Worm (Caenorhabditis elegans) whole organism, L4 larva: ENCODE measurements around the gene C33F10.1.

Experiments
- F10B5.3 ChIP-seq: sonication (generic microtip); optimal IDR thresholded peaks from 2 replicates; lab custom pipeline; 2016; ENCODE audit warnings: mild to moderate bottlenecking, missing genetic modification characterization, missing compliant biosample characterization
- F37D6.2 ChIP-seq: sonication (generic microtip); optimal IDR thresholded peaks from 2 replicates; lab custom pipeline; 2016; ENCODE audit warnings: mild to moderate bottlenecking, missing genetic modification characterization, missing compliant biosample characterization
- F49E8.2 ChIP-seq: sonication (generic microtip); optimal IDR thresholded peaks from 2 replicates; lab custom pipeline; 2016; ENCODE audit warnings: missing compliant biosample characterization, mild to moderate bottlenecking, missing genetic modification characterization, borderline replicate concordance
- T20F7.1 ChIP-seq: fragments of 200-800 bp; sonication (Bioruptor generic); optimal IDR thresholded peaks from 2 replicates; lab custom pipeline; 2018; ENCODE audit warnings: mild to moderate bottlenecking, missing genetic modification characterization, missing compliant biosample characterization
- Y5F2A.4 ChIP-seq: fragments of 200-800 bp; sonication (Bioruptor generic); optimal IDR thresholded peaks from 2 replicates; lab custom pipeline; 2018; ENCODE audit warnings: mild to moderate bottlenecking, missing genetic modification characterization, missing compliant biosample characterization
- ZK337.2 ChIP-seq: fragments of 200-800 bp; sonication (Bioruptor generic); IDR thresholded peaks from 2 replicates; pipeline ENCODE4 v1.3.6; 2022; ENCODE audit warnings: missing genetic modification reagents, missing genetic modification characterization, missing compliant biosample characterization
- ZK546.5 ChIP-seq, 2 experiments: sonication (generic microtip); optimal IDR thresholded peaks; 2 replicates each; lab custom pipeline; 2017; ENCODE audit warnings: missing biosample characterization in 2 of 2, missing genetic modification characterization in 2 of 2
- attf-4 ChIP-seq: sonication (generic microtip); optimal IDR thresholded peaks from 3 replicates; lab custom pipeline; 2017; ENCODE audit warnings: missing biosample characterization, missing genetic modification characterization
- ceh-32 ChIP-seq: sonication (generic microtip); optimal IDR thresholded peaks from 2 replicates; lab custom pipeline; 2016; ENCODE audit warnings: mild to moderate bottlenecking, missing genetic modification characterization, missing compliant biosample characterization; ENCODE audit not compliant: poor library complexity
- ctbp-1 ChIP-seq: fragments of 200-800 bp; sonication (Bioruptor generic); IDR thresholded peaks from 2 replicates; pipeline ENCODE4 v1.3.6; 2022; ENCODE audit warnings: missing genetic modification reagents, missing genetic modification characterization, missing compliant biosample characterization
- daf-16 ChIP-seq, 3 experiments: sonication (generic microtip); optimal IDR thresholded peaks; 2 replicates each; lab custom pipeline; 2016 to 2017; ENCODE audit warnings: missing genetic modification characterization in 3 of 3, missing genetic modification reagents in 3 of 3, mild to moderate bottlenecking in 2 of 3, missing compliant biosample characterization in 2 of 3, missing biosample characterization in 1 of 3, moderate library complexity in 1 of 3
- dmd-6 ChIP-seq: fragments of 200-800 bp; sonication (Bioruptor generic); IDR thresholded peaks from 2 replicates; pipeline ENCODE4 v1.3.6; 2022; ENCODE audit warnings: missing genetic modification reagents, missing genetic modification characterization, missing compliant biosample characterization
- dmd-8 ChIP-seq: fragments of 200-800 bp; sonication (Bioruptor generic); IDR thresholded peaks from 2 replicates; pipeline ENCODE4 v1.3.6; 2022; ENCODE audit warnings: missing genetic modification characterization, missing compliant biosample characterization
- duxl-1 ChIP-seq: sonication (generic microtip); optimal IDR thresholded peaks from 2 replicates; lab custom pipeline; 2016; ENCODE audit warnings: mild to moderate bottlenecking, missing genetic modification characterization, moderate library complexity, missing compliant biosample characterization; ENCODE audit not compliant: poor library complexity
- dve-1 ChIP-seq: sonication (generic microtip); optimal IDR thresholded peaks from 2 replicates; lab custom pipeline; 2017; ENCODE audit warnings: antibody characterized with exemption, mild to moderate bottlenecking, missing genetic modification characterization, missing compliant biosample characterization; ENCODE audit not compliant: insufficient read depth
- egl-27 ChIP-seq: sonication (generic microtip); optimal IDR thresholded peaks from 3 replicates; lab custom pipeline; 2017; ENCODE audit warnings: missing biosample characterization, missing genetic modification reagents, missing genetic modification characterization
- egl-43 ChIP-seq: fragments of 200-800 bp; sonication (Bioruptor generic); IDR thresholded peaks from 2 replicates; pipeline ENCODE4 v1.3.6; 2022; ENCODE audit warnings: missing genetic modification reagents, missing genetic modification characterization, missing compliant biosample characterization
- fos-1 ChIP-seq: fragments of 150-350 bp; optimal IDR thresholded peaks from 2 replicates; lab custom pipeline; 2014; ENCODE audit warnings: missing biosample characterization, missing genetic modification characterization
- hlh-11 ChIP-seq: fragments of 200-800 bp; sonication (Bioruptor generic); optimal IDR thresholded peaks from 2 replicates; lab custom pipeline; 2018; ENCODE audit warnings: mild to moderate bottlenecking, missing genetic modification characterization, missing compliant biosample characterization
- hmg-1.1 ChIP-seq: fragments of 200-800 bp; sonication (Bioruptor generic); IDR thresholded peaks from 2 replicates; pipeline ENCODE4 v1.3.6; 2022; ENCODE audit warnings: missing genetic modification reagents, missing genetic modification characterization, missing compliant biosample characterization
- jun-1 ChIP-seq: fragments of 150-350 bp; optimal IDR thresholded peaks from 2 replicates; lab custom pipeline; 2014; ENCODE audit warnings: missing biosample characterization, missing genetic modification reagents, missing genetic modification characterization
- lin-1 ChIP-seq: fragments of 200-800 bp; sonication (Bioruptor generic); IDR thresholded peaks from 2 replicates; pipeline ENCODE4 v1.3.6; 2022; ENCODE audit warnings: missing genetic modification reagents, missing genetic modification characterization, missing compliant biosample characterization
- lin-29 ChIP-seq: fragments of 200-800 bp; sonication (Bioruptor generic); IDR thresholded peaks from 2 replicates; pipeline ENCODE4 v1.3.6; 2022; ENCODE audit warnings: missing genetic modification reagents, missing genetic modification characterization, missing compliant biosample characterization
- lin-38 ChIP-seq: fragments of 200-800 bp; sonication (Bioruptor generic); IDR thresholded peaks from 2 replicates; pipeline ENCODE4 v1.3.6; 2022; ENCODE audit warnings: missing genetic modification reagents, missing genetic modification characterization, missing compliant biosample characterization
- lsy-2 ChIP-seq, 2 experiments: fragments of 150-350 bp in 1 of 2; sonication (generic microtip) in 1 of 2; optimal IDR thresholded peaks; 2 replicates each; lab custom pipeline; 2014 to 2017; ENCODE audit warnings: missing biosample characterization in 2 of 2, missing genetic modification characterization in 2 of 2
- madf-5 ChIP-seq, 2 experiments: fragments of 200-800 bp; sonication (Bioruptor generic); IDR thresholded peaks; 2 replicates each; pipeline ENCODE4 v1.3.6; 2022; ENCODE audit warnings: missing compliant biosample characterization in 2 of 2, missing genetic modification characterization in 2 of 2
- madf-9 ChIP-seq: fragments of 200-800 bp; sonication (Bioruptor generic); conservative IDR thresholded peaks from 2 replicates; pipeline ENCODE4 v1.3.6; 2022; ENCODE audit warnings: missing genetic modification reagents, missing genetic modification characterization, missing compliant biosample characterization
- mdl-1 ChIP-seq, 2 experiments: fragments of 150-350 bp in 1 of 2; sonication (generic microtip) in 1 of 2; optimal IDR thresholded peaks; 2 replicates each; lab custom pipeline; 2014 to 2017; ENCODE audit warnings: missing biosample characterization in 2 of 2, missing genetic modification characterization in 2 of 2
- mdt-29 ChIP-seq: fragments of 200-800 bp; sonication (Bioruptor generic); IDR thresholded peaks from 2 replicates; pipeline ENCODE4 v1.3.6; 2022; ENCODE audit warnings: missing genetic modification reagents, missing genetic modification characterization, missing compliant biosample characterization
- mxl-2 ChIP-seq: fragments of 200-800 bp; sonication (Bioruptor generic); conservative IDR thresholded peaks from 2 replicates; pipeline ENCODE4 v1.3.6; 2022; ENCODE audit warnings: missing genetic modification reagents, missing genetic modification characterization, missing compliant biosample characterization
- mxl-3 ChIP-seq: fragments of 200-800 bp; sonication (Bioruptor generic); optimal IDR thresholded peaks from 2 replicates; lab custom pipeline; 2018; ENCODE audit warnings: mild to moderate bottlenecking, missing genetic modification characterization, missing compliant biosample characterization
- nhr-10 ChIP-seq: fragments of 150-350 bp; optimal IDR thresholded peaks from 2 replicates; lab custom pipeline; 2014; ENCODE audit warnings: missing biosample characterization, missing genetic modification characterization
- nhr-11 ChIP-seq: fragments of 150-350 bp; optimal IDR thresholded peaks from 2 replicates; lab custom pipeline; 2014; ENCODE audit warnings: missing biosample characterization, missing genetic modification characterization
- nhr-237 ChIP-seq: sonication (generic microtip); optimal IDR thresholded peaks from 2 replicates; lab custom pipeline; 2017; ENCODE audit warnings: missing biosample characterization, missing genetic modification characterization
- nhr-25 ChIP-seq: sonication (generic microtip); optimal IDR thresholded peaks from 2 replicates; lab custom pipeline; 2017; ENCODE audit warnings: missing genetic modification characterization, mild to moderate bottlenecking, missing compliant biosample characterization, antibody characterized with exemption, moderate library complexity, borderline replicate concordance; ENCODE audit not compliant: insufficient read depth
- nhr-48 ChIP-seq: sonication (generic microtip); optimal IDR thresholded peaks from 2 replicates; lab custom pipeline; 2016; ENCODE audit warnings: mild to moderate bottlenecking, missing genetic modification characterization, missing compliant biosample characterization
- nhr-77 ChIP-seq: fragments of 150-350 bp; optimal IDR thresholded peaks from 2 replicates; lab custom pipeline; 2014; ENCODE audit warnings: missing biosample characterization, missing genetic modification characterization
- php-3 ChIP-seq: fragments of 200-800 bp; sonication (Bioruptor generic); IDR thresholded peaks from 2 replicates; pipeline ENCODE4 v1.3.6; 2022; ENCODE audit warnings: missing genetic modification reagents, missing genetic modification characterization, missing compliant biosample characterization
- pqm-1 ChIP-seq: sonication (generic microtip); optimal IDR thresholded peaks from 2 replicates; lab custom pipeline; 2017; ENCODE audit warnings: missing biosample characterization, missing genetic modification characterization
- rbr-2 ChIP-seq: sonication (generic microtip); optimal IDR thresholded peaks from 2 replicates; lab custom pipeline; 2016; ENCODE audit warnings: missing genotype, missing genetic modification characterization, missing compliant biosample characterization
- set-16 ChIP-seq: fragments of 200-800 bp; sonication (Bioruptor generic); IDR thresholded peaks from 2 replicates; pipeline ENCODE4 v1.3.6; 2022; ENCODE audit warnings: missing genetic modification reagents, missing genetic modification characterization, missing compliant biosample characterization
- skn-1 ChIP-seq: fragments of 150-350 bp; optimal IDR thresholded peaks from 2 replicates; lab custom pipeline; 2014; ENCODE audit warnings: missing biosample characterization, missing genetic modification characterization
- tag-97 ChIP-seq: fragments of 200-800 bp; sonication (Bioruptor generic); IDR thresholded peaks from 2 replicates; pipeline ENCODE4 v1.3.6; 2022; ENCODE audit warnings: missing genetic modification characterization, missing compliant biosample characterization
- unc-62 ChIP-seq, 3 experiments: fragments of 150-350 bp in 1 of 3; sonication (generic microtip); optimal IDR thresholded peaks in 2 of 3; peaks in 1 of 3; 1 replicate in 1 of 3; 2 replicates in 2 of 3; lab custom pipeline; 2014 to 2017; ENCODE audit warnings: missing biosample characterization in 3 of 3, missing genetic modification characterization in 3 of 3, missing genetic modification reagents in 3 of 3, missing genotype in 1 of 3
- zfp-2 ChIP-seq: sonication (generic microtip); optimal IDR thresholded peaks from 2 replicates; lab custom pipeline; 2016; ENCODE audit warnings: mild to moderate bottlenecking, missing genetic modification characterization, missing compliant biosample characterization
- zfp-3 ChIP-seq: fragments of 200-800 bp; sonication (Bioruptor generic); conservative IDR thresholded peaks from 2 replicates; pipeline ENCODE4 v1.3.6; 2022; ENCODE audit warnings: missing genetic modification reagents, missing genetic modification characterization, missing compliant biosample characterization
- zip-11 ChIP-seq: fragments of 200-800 bp; sonication (Bioruptor generic); IDR thresholded peaks from 2 replicates; pipeline ENCODE4 v1.3.6; 2022; ENCODE audit warnings: missing genetic modification characterization, missing compliant biosample characterization
- ztf-7 ChIP-seq: fragments of 150-350 bp; optimal IDR thresholded peaks from 2 replicates; lab custom pipeline; 2014; ENCODE audit warnings: missing biosample characterization, missing genetic modification characterization

C33F10.1 gene

ce11 chrII:4800524-4800923 is 34.3 kb upstream of the C33F10.1 start:
- 0 out of 2 replicates have a peak, but pooled peaks have one; percentile 5 for TF ChIP-seq egl-43 (GFP tag; lab: Robert Waterston, UW)
- peak in 1 of 2 experiments; percentile 95 for TF ChIP-seq unc-62 (GFP tag; optimal IDR thresholded peaks at IDR 0.05 in 1 of 2; lab: Kevin White, UChicago)
- no peak for TF ChIP-seq unc-62 (tag; optimal IDR thresholded peaks at IDR 0.05; lab: Kevin White, UChicago)
- no peak for TF ChIP-seq hmg-1.1 (GFP tag; lab: Robert Waterston, UW)

- TF ChIP-seq madf-9 (no peak), lin-29 (GFP tag; lab: Robert Waterston, UW) (no peak), dve-1 (tag; lab: Kevin White, UChicago) (peak; percentile 1), nhr-25 (tag; lab: Kevin White, UChicago) (no peak), mxl-3 (GFP tag; lab: Kevin White, UChicago) (no peak), mdl-1 (tag; optimal IDR thresholded peaks at IDR 0.05; lab: Kevin White, UChicago) (no peak), attf-4 (tag; lab: Kevin White, UChicago) (no peak), duxl-1 (tag; lab: Kevin White, UChicago) (no peak), skn-1 (tag; lab: Kevin White, UChicago) (no peak), ctbp-1 (GFP tag; lab: Robert Waterston, UW) (no peak), rbr-2 (tag; lab: Kevin White, UChicago) (no peak), nhr-77 (tag; lab: Kevin White, UChicago) (no peak), fos-1 (no peak), ceh-32 (tag; lab: Kevin White, UChicago) (no peak), F10B5.3 (no peak), pqm-1 (tag; lab: Kevin White, UChicago) (peak; percentile 77), ZK337.2 (GFP tag; lab: Robert Waterston, UW) (no peak), hlh-11 (tag; lab: Kevin White, UChicago) (peak; percentile 29), madf-5 (GFP tag; IDR thresholded peaks at IDR 0.05; lab: Robert Waterston, UW) (no peak), zfp-2 (tag; lab: Kevin White, UChicago) (no peak), nhr-11 (tag; lab: Kevin White, UChicago) (no peak), ZK546.5 (tag; optimal IDR thresholded peaks at IDR 0.05; lab: Kevin White, UChicago) (no peak), egl-43 (GFP tag; lab: Robert Waterston, UW) (no peak), dmd-6 (peak; percentile 42; the same call in 1 of the 2 replicates), nhr-48 (no peak), F37D6.2 (tag; lab: Kevin White, UChicago) (no peak), php-3 (GFP tag; lab: Robert Waterston, UW) (peak; percentile 64; the same call in 1 of the 2 replicates), lsy-2 (tag; optimal IDR thresholded peaks at IDR 0.05; lab: Kevin White, UChicago) (no peak), lin-38 (GFP tag; lab: Robert Waterston, UW) (no peak), egl-27 (no peak), F49E8.2 (no peak), mxl-2 (GFP tag; lab: Robert Waterston, UW) (no peak), mdt-29 (GFP tag; lab: Robert Waterston, UW) (no peak), set-16 (GFP tag; lab: Robert Waterston, UW) (no peak), tag-97 (no peak), zip-11 (GFP tag; lab: Robert Waterston, UW) (no peak), Y5F2A.4 (GFP tag; lab: Kevin White, UChicago) (no peak), ztf-7 (tag; lab: Kevin White, UChicago) (no peak), daf-16 (GFP tag; optimal IDR thresholded peaks at IDR 0.05; lab: Kevin White, UChicago) (no peak), daf-16 (tag; optimal IDR thresholded peaks at IDR 0.05; lab: Kevin White, UChicago) (peak; percentile 49), T20F7.1 (no peak), zfp-3 (GFP tag; lab: Robert Waterston, UW) (no peak), nhr-237 (tag; lab: Kevin White, UChicago) (no peak), lin-1 (GFP tag; lab: Robert Waterston, UW) (no peak), jun-1 (no peak), nhr-10 (no peak), dmd-8 (no peak)
Observed at ce11 chrII:4802917-4803316, 31.9 kb upstream of the C33F10.1 start.
